Worm (Caenorhabditis elegans) whole organism, L1 larva: ENCODE data around the gene C44C10.5.
A peak's percentile ranks its signal among the peaks of the same experiment; 100 is the strongest.

Source experiments
- C04F5.9 ChIP-seq: sonication (generic microtip); optimal IDR thresholded peaks from 2 replicates; lab custom pipeline; 2016; ENCODE audit warnings: missing genetic modification characterization, missing compliant biosample characterization
- C16A3.4 ChIP-seq: fragments of 150-350 bp; optimal IDR thresholded peaks from 2 replicates; lab custom pipeline; 2014; ENCODE audit warnings: missing biosample characterization, missing genetic modification characterization
- C34B4.2 ChIP-seq: sonication (generic microtip); optimal IDR thresholded peaks from 2 replicates; lab custom pipeline; 2017; ENCODE audit warnings: mild to moderate bottlenecking, missing genetic modification characterization, missing compliant biosample characterization
- Y116A8C.19 ChIP-seq: sonication (generic microtip); optimal IDR thresholded peaks from 2 replicates; lab custom pipeline; 2016; ENCODE audit warnings: missing compliant biosample characterization, missing genetic modification characterization, borderline replicate concordance
- aha-1 ChIP-seq: fragments of 150-350 bp; optimal IDR thresholded peaks from 2 replicates; lab custom pipeline; 2014; ENCODE audit warnings: missing biosample characterization, missing genetic modification characterization
- aly-2 ChIP-seq: fragments of 150-350 bp; optimal IDR thresholded peaks from 2 replicates; lab custom pipeline; 2014; ENCODE audit warnings: missing biosample characterization, missing genetic modification characterization
- blmp-1 ChIP-seq: fragments of 150-350 bp; optimal IDR thresholded peaks from 2 replicates; lab custom pipeline; 2014; ENCODE audit warnings: missing biosample characterization, missing genetic modification characterization
- ceh-8 ChIP-seq: fragments of 200-800 bp; sonication (Bioruptor generic); optimal IDR thresholded peaks from 2 replicates; lab custom pipeline; 2018; ENCODE audit warnings: mild to moderate bottlenecking, missing genetic modification characterization, moderate library complexity, missing compliant biosample characterization
- ceh-90 ChIP-seq: sonication (generic microtip); optimal IDR thresholded peaks from 2 replicates; lab custom pipeline; 2016; ENCODE audit warnings: missing genetic modification characterization, missing compliant biosample characterization
- ces-1 ChIP-seq: fragments of 150-350 bp; optimal IDR thresholded peaks from 2 replicates; lab custom pipeline; 2014; ENCODE audit warnings: missing biosample characterization, missing genetic modification reagents, missing genetic modification characterization
- dpl-1 ChIP-seq, 3 experiments: fragments of 150-350 bp in 2 of 3; sonication (generic microtip) in 1 of 3; optimal IDR thresholded peaks; 2 replicates each; lab custom pipeline; 2014 to 2017; ENCODE audit warnings: missing biosample characterization in 3 of 3, missing genetic modification characterization in 3 of 3, missing genetic modification reagents in 3 of 3
- dsc-1 ChIP-seq: sonication (generic microtip); optimal IDR thresholded peaks from 2 replicates; lab custom pipeline; 2016; ENCODE audit warnings: mild to moderate bottlenecking, missing genetic modification characterization, missing compliant biosample characterization
- elt-2 ChIP-seq: sonication (generic microtip); optimal IDR thresholded peaks from 2 replicates; lab custom pipeline; 2016; ENCODE audit warnings: missing genetic modification characterization, mild to moderate bottlenecking, inconsistent platforms, missing compliant biosample characterization, missing genetic modification reagents
- elt-3 ChIP-seq, 6 experiments: fragments of 150-350 bp in 1 of 6; sonication (generic microtip); optimal IDR thresholded peaks; 2 replicates each; lab custom pipeline; 2017 to 2018; ENCODE audit warnings: missing biosample characterization in 6 of 6, missing genetic modification characterization in 6 of 6, inconsistent platforms in 1 of 6
- fkh-8 ChIP-seq: sonication (generic microtip); optimal IDR thresholded peaks from 2 replicates; lab custom pipeline; 2016; ENCODE audit warnings: mild to moderate bottlenecking, missing genetic modification characterization, missing compliant biosample characterization
- fos-1 ChIP-seq: fragments of 150-350 bp; optimal IDR thresholded peaks from 2 replicates; lab custom pipeline; 2014; ENCODE audit warnings: missing biosample characterization, missing genetic modification characterization
- irx-1 ChIP-seq: sonication (generic microtip); optimal IDR thresholded peaks from 2 replicates; lab custom pipeline; 2016; ENCODE audit warnings: missing genetic modification characterization, missing compliant biosample characterization
- isw-1 ChIP-seq: fragments of 200-800 bp; sonication (Bioruptor generic); IDR thresholded peaks from 2 replicates; pipeline ENCODE4 v1.3.6; 2022; ENCODE audit warnings: missing genetic modification characterization, missing compliant biosample characterization
- jun-1 ChIP-seq: fragments of 150-350 bp; optimal IDR thresholded peaks from 2 replicates; lab custom pipeline; 2014; ENCODE audit warnings: missing biosample characterization, missing genetic modification reagents, missing genetic modification characterization
- lin-13 ChIP-seq: fragments of 150-350 bp; optimal IDR thresholded peaks from 2 replicates; lab custom pipeline; 2014; ENCODE audit warnings: missing biosample characterization, missing genetic modification reagents, missing genetic modification characterization
- lin-14 ChIP-seq: fragments of 200-800 bp; sonication (Bioruptor generic); optimal IDR thresholded peaks from 2 replicates; lab custom pipeline; 2018; ENCODE audit warnings: mild to moderate bottlenecking, missing genetic modification characterization, moderate library complexity, missing compliant biosample characterization
- lin-35 ChIP-seq, 2 experiments: fragments of 150-350 bp; optimal IDR thresholded peaks; 2 replicates each; lab custom pipeline; 2014; ENCODE audit warnings: missing biosample characterization in 2 of 2, missing genetic modification characterization in 2 of 2, missing genetic modification reagents in 2 of 2
- lin-39 ChIP-seq: fragments of 150-350 bp; optimal IDR thresholded peaks from 2 replicates; lab custom pipeline; 2014; ENCODE audit warnings: missing biosample characterization, missing genetic modification reagents, missing genetic modification characterization
- lir-3 ChIP-seq: sonication (generic microtip); optimal IDR thresholded peaks from 2 replicates; lab custom pipeline; 2016; ENCODE audit warnings: mild to moderate bottlenecking, missing genetic modification characterization, moderate library complexity, missing compliant biosample characterization; ENCODE audit not compliant: poor library complexity
- lsy-2 ChIP-seq, 2 experiments: fragments of 150-350 bp; optimal IDR thresholded peaks; 2 replicates each; lab custom pipeline; 2014; ENCODE audit warnings: missing biosample characterization in 2 of 2, missing genetic modification characterization in 2 of 2
- mef-2 ChIP-seq: fragments of 150-350 bp; optimal IDR thresholded peaks from 2 replicates; lab custom pipeline; 2014; ENCODE audit warnings: missing biosample characterization, missing genetic modification characterization
- mep-1 ChIP-seq: fragments of 150-350 bp; optimal IDR thresholded peaks from 2 replicates; lab custom pipeline; 2014; ENCODE audit warnings: missing biosample characterization, missing genetic modification characterization
- nhr-12 ChIP-seq: sonication (generic microtip); optimal IDR thresholded peaks from 2 replicates; lab custom pipeline; 2017; ENCODE audit warnings: missing biosample characterization, missing genetic modification characterization
- nhr-19 ChIP-seq: fragments of 200-800 bp; sonication (Bioruptor generic); conservative IDR thresholded peaks from 2 replicates; pipeline ENCODE4 v1.3.6; 2022; ENCODE audit warnings: missing genetic modification characterization, missing compliant biosample characterization
- nhr-20 ChIP-seq: sonication (generic microtip); optimal IDR thresholded peaks from 2 replicates; lab custom pipeline; 2016; ENCODE audit warnings: mild to moderate bottlenecking, missing genetic modification characterization, missing compliant biosample characterization
- nhr-237 ChIP-seq: fragments of 150-350 bp; optimal IDR thresholded peaks from 2 replicates; lab custom pipeline; 2014; ENCODE audit warnings: missing biosample characterization, missing genetic modification characterization
- nhr-28 ChIP-seq: fragments of 150-350 bp; optimal IDR thresholded peaks from 2 replicates; lab custom pipeline; 2014; ENCODE audit warnings: missing biosample characterization, missing genetic modification characterization
- nhr-47 ChIP-seq: sonication (generic microtip); optimal IDR thresholded peaks from 2 replicates; lab custom pipeline; 2016; ENCODE audit warnings: mild to moderate bottlenecking, missing genetic modification characterization, moderate library complexity, missing compliant biosample characterization
- nhr-71 ChIP-seq: sonication (generic microtip); optimal IDR thresholded peaks from 2 replicates; lab custom pipeline; 2016; ENCODE audit warnings: mild to moderate bottlenecking, missing genetic modification characterization, moderate library complexity, missing compliant biosample characterization
- nhr-76 ChIP-seq: sonication (generic microtip); optimal IDR thresholded peaks from 2 replicates; lab custom pipeline; 2017; ENCODE audit warnings: missing biosample characterization, missing genetic modification characterization
- nhr-85 ChIP-seq: sonication (generic microtip); peaks from one replicate; lab custom pipeline; 2016; ENCODE audit warnings: missing genetic modification characterization, inconsistent platforms, missing compliant biosample characterization
- pax-3 ChIP-seq: fragments of 200-800 bp; sonication (Bioruptor generic); optimal IDR thresholded peaks from 2 replicates; lab custom pipeline; 2018; ENCODE audit warnings: mild to moderate bottlenecking, missing genetic modification characterization, moderate library complexity, missing compliant biosample characterization
- rnt-1 ChIP-seq: sonication (generic microtip); optimal IDR thresholded peaks from 2 replicates; lab custom pipeline; 2016; ENCODE audit warnings: mild to moderate bottlenecking, missing genetic modification characterization, moderate library complexity, missing compliant biosample characterization
- skn-1 ChIP-seq: fragments of 150-350 bp; optimal IDR thresholded peaks from 2 replicates; lab custom pipeline; 2014; ENCODE audit warnings: missing biosample characterization, missing genetic modification characterization
- snu-23 ChIP-seq: sonication (generic microtip); optimal IDR thresholded peaks from 2 replicates; lab custom pipeline; 2016; ENCODE audit warnings: missing genetic modification characterization, missing compliant biosample characterization
- sup-37 ChIP-seq: fragments of 200-800 bp; sonication (Bioruptor generic); optimal IDR thresholded peaks from 2 replicates; lab custom pipeline; 2018; ENCODE audit warnings: mild to moderate bottlenecking, missing genetic modification characterization, missing compliant biosample characterization
- unc-62 ChIP-seq: fragments of 150-350 bp; optimal IDR thresholded peaks from 2 replicates; lab custom pipeline; 2014; ENCODE audit warnings: missing biosample characterization, missing genetic modification reagents, missing genetic modification characterization
- vab-15 ChIP-seq: sonication (generic microtip); optimal IDR thresholded peaks from 2 replicates; lab custom pipeline; 2017; ENCODE audit warnings: missing genotype, mild to moderate bottlenecking, missing genetic modification characterization, missing compliant biosample characterization
- xbp-1 ChIP-seq: sonication (generic microtip); optimal IDR thresholded peaks from 2 replicates; lab custom pipeline; 2016; ENCODE audit warnings: missing genetic modification characterization, missing compliant biosample characterization

The C44C10.5 gene

DNA sequence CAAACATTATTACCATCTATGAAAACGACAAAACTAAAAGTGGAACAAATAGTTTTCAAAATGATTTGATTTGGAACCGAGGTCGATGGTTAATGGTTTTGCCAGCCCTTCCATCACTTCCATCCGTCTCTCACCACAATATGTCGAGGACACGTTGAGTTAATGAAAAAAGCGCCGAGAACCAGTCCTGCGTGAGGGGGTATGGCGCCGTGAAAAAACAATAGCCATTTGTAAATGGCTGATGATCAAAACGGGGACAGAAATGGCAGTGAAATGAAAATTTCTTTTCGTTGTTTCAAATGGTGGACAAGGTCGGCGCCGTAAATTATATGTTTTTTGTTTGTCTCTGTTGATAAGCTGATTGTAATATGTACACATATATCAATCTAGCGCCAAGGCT, 29.7 kb downstream of the C44C10.5 start (continued):
- no peak for TF ChIP-seq nhr-237
- peak; percentile 79 for TF ChIP-seq blmp-1
- TF ChIP-seq lin-35 (GFP tag; optimal IDR thresholded peaks at IDR 0.05; lab: Kevin White, UChicago) = no peak

ce11 chrX:11723781-11724201, 33.5 kb downstream of the C44C10.5 start, which contains the start of gene D1053.4:
TSS of gene D1053.4 (minus strand) at chrX:11723800.
- no peak for TF ChIP-seq rnt-1 (tag; lab: Kevin White, UChicago)
- TF ChIP-seq nhr-71 (tag; lab: Kevin White, UChicago) = peak; percentile 46
- TF ChIP-seq irx-1 = no peak
- TF ChIP-seq C34B4.2 (tag; lab: Kevin White, UChicago) = no peak
- peak in 1 of 2 experiments; percentile 27 for TF ChIP-seq lin-35 (GFP tag; optimal IDR thresholded peaks at IDR 0.05; lab: Kevin White, UChicago)
- TF ChIP-seq xbp-1 (tag; lab: Kevin White, UChicago) = no peak
- peak; percentile 22 for TF ChIP-seq ces-1 (GFP tag; lab: Kevin White, UChicago)
- peak; percentile 6 for TF ChIP-seq mep-1
- TF ChIP-seq nhr-237 = no peak
- TF ChIP-seq skn-1 (tag; lab: Kevin White, UChicago) = no peak
- peak; percentile 79 for TF ChIP-seq elt-2 (tag; lab: Kevin White, UChicago)
- no peak for TF ChIP-seq nhr-76 (tag; lab: Kevin White, UChicago)
- TF ChIP-seq isw-1 (GFP tag; lab: Robert Waterston, UW) = no peak
- TF ChIP-seq lin-14 (GFP tag; lab: Kevin White, UChicago) = peak; percentile 68
- TF ChIP-seq aha-1 (tag; lab: Kevin White, UChicago) = no peak
- TF ChIP-seq ceh-90 (tag; lab: Kevin White, UChicago) = no peak
- TF ChIP-seq elt-3 (tag; optimal IDR thresholded peaks at IDR 0.05; lab: Kevin White, UChicago) = peak in 1 of 6 experiments; percentile 2
- no peak for TF ChIP-seq C16A3.4 (tag; lab: Kevin White, UChicago)
- TF ChIP-seq pax-3 (tag; lab: Kevin White, UChicago) = no peak
- TF ChIP-seq Y116A8C.19 (tag; lab: Kevin White, UChicago) = no peak
- no peak for TF ChIP-seq unc-62
- TF ChIP-seq nhr-20 (tag; lab: Kevin White, UChicago) = no peak
- TF ChIP-seq blmp-1 = peak; percentile 63
- peak; percentile 10 for TF ChIP-seq jun-1
- TF ChIP-seq lsy-2 (tag; optimal IDR thresholded peaks at IDR 0.05; lab: Kevin White, UChicago) = peak in 1 of 2 experiments; percentile 1

- TF ChIP-seq fkh-8 (tag; lab: Kevin White, UChicago) (peak; percentile 51), blmp-1 (peak; percentile 13), lin-13 (no peak), nhr-20 (tag; lab: Kevin White, UChicago) (no peak), rnt-1 (tag; lab: Kevin White, UChicago) (peak; percentile 6), mep-1 (peak; percentile 2), elt-2 (tag; lab: Kevin White, UChicago) (no peak), lin-14 (GFP tag; lab: Kevin White, UChicago) (peak; percentile 54)
- TF ChIP-seq, all 84 proteins: peak for 5
These were observed 35.3 kb downstream of the C44C10.5 start for ce11 chrX:11725646-11726045.

- TF ChIP-seq mef-2 (no peak), ceh-90 (tag; lab: Kevin White, UChicago) (no peak), blmp-1 (peak; percentile 26), ceh-8 (GFP tag; lab: Kevin White, UChicago) (no peak), aly-2 (tag; lab: Kevin White, UChicago) (no peak), lin-39 (no peak), nhr-85 (tag; lab: Kevin White, UChicago) (peak; percentile 77), lin-14 (GFP tag; lab: Kevin White, UChicago) (peak; percentile 55), nhr-28 (tag; lab: Kevin White, UChicago) (no peak), dsc-1 (tag; lab: Kevin White, UChicago) (no peak)
- TF ChIP-seq, all 84 proteins: peak for 3
These were observed 36.1 kb downstream of the C44C10.5 start for ce11 chrX:11726450-11726849.

DNA sequence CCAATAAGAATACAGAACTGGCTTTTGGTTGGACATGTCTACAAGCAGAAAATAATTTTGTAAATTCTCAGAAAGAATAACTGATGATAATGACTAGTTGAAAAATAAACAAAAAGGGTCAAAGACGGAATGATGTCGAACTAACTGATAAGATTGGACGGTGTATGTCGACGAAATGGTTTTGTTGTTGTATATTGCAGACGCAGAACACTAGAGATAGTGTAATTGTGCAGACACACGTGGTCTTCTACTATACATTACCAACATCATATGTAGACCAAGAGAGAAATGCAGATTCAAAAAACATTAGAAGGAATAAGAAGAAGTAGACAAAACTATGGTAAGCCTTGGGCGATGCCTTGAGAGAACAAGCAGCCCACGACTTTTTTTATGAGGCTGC, 37.4 kb downstream of the C44C10.5 start, which contains the start of the genes gst-42 and D1053.2:
TSS of gene gst-42 (minus strand) at position 176 of the 400 bp plus-strand sequence.
TSS of gene D1053.2 (plus strand) at position 391 of the 400 bp plus-strand sequence.
- TF ChIP-seq nhr-12 (tag; lab: Kevin White, UChicago) (no peak), nhr-47 (tag; lab: Kevin White, UChicago) (peak; percentile 1), lin-13 (no peak), nhr-19 (GFP tag; lab: Robert Waterston, UW) (peak; percentile 46), sup-37 (no peak), dpl-1 (GFP tag; optimal IDR thresholded peaks at IDR 0.05; lab: Kevin White, UChicago) (peak in 1 of 3 experiments; percentile 7), C16A3.4 (tag; lab: Kevin White, UChicago) (peak; percentile 20), lir-3 (tag; lab: Kevin White, UChicago) (no peak), C04F5.9 (tag; lab: Kevin White, UChicago) (no peak), nhr-20 (tag; lab: Kevin White, UChicago) (peak; percentile 77), skn-1 (tag; lab: Kevin White, UChicago) (no peak), vab-15 (tag; lab: Kevin White, UChicago) (peak; percentile 28), elt-2 (tag; lab: Kevin White, UChicago) (peak; percentile 93), aha-1 (tag; lab: Kevin White, UChicago) (no peak), lsy-2 (tag; optimal IDR thresholded peaks at IDR 0.05; lab: Kevin White, UChicago) (peak; percentile 12 to 24), snu-23 (GFP tag; lab: Kevin White, UChicago) (peak; percentile 55), fos-1 (tag; lab: Kevin White, UChicago) (no peak), nhr-76 (tag; lab: Kevin White, UChicago) (no peak)
